Worm (Caenorhabditis elegans) whole organism, late embryonic: ENCODE data around the gene sri-65.

Experiments used
- C08G9.2 ChIP-seq: sonication (generic microtip); optimal IDR thresholded peaks from 2 replicates; lab custom pipeline; 2016; ENCODE audit warnings: mild to moderate bottlenecking, missing genetic modification characterization, moderate library complexity, missing compliant biosample characterization
- K02D7.2 ChIP-seq: sonication (generic microtip); optimal IDR thresholded peaks from 2 replicates; lab custom pipeline; 2017; ENCODE audit warnings: mild to moderate bottlenecking, missing genetic modification characterization, missing compliant biosample characterization
- K09A11.1 ChIP-seq: sonication (generic microtip); optimal IDR thresholded peaks from 2 replicates; lab custom pipeline; 2017; ENCODE audit warnings: antibody characterized with exemption, mild to moderate bottlenecking, missing genetic modification characterization, missing compliant biosample characterization; ENCODE audit not compliant: insufficient read depth
- Y22D7AL.16 ChIP-seq: sonication (generic microtip); optimal IDR thresholded peaks from 2 replicates; lab custom pipeline; 2016; ENCODE audit warnings: missing genetic modification characterization, missing compliant biosample characterization
- ahr-1 ChIP-seq: sonication (generic microtip); optimal IDR thresholded peaks from 2 replicates; lab custom pipeline; 2016; ENCODE audit warnings: missing genetic modification characterization, missing compliant biosample characterization
- ama-1 ChIP-seq: fragments of 150-350 bp; optimal IDR thresholded peaks from 2 replicates; lab custom pipeline; 2014
- ceh-14 ChIP-seq: sonication (generic microtip); optimal IDR thresholded peaks from 2 replicates; lab custom pipeline; 2016; ENCODE audit warnings: missing genotype, missing genetic modification characterization, missing compliant biosample characterization
- ceh-18 ChIP-seq: sonication (generic microtip); optimal IDR thresholded peaks from 2 replicates; lab custom pipeline; 2016; ENCODE audit warnings: missing genetic modification characterization, missing compliant biosample characterization
- ceh-19 ChIP-seq: fragments of 200-800 bp; sonication (Bioruptor generic); optimal IDR thresholded peaks from 2 replicates; lab custom pipeline; 2018; ENCODE audit warnings: mild to moderate bottlenecking, missing genetic modification characterization, missing compliant biosample characterization
- ceh-2 ChIP-seq: sonication (generic microtip); optimal IDR thresholded peaks from 2 replicates; lab custom pipeline; 2016; ENCODE audit warnings: missing genotype, missing genetic modification characterization, missing compliant biosample characterization
- ceh-22 ChIP-seq: sonication (generic microtip); optimal IDR thresholded peaks from 2 replicates; lab custom pipeline; 2017; ENCODE audit warnings: missing biosample characterization, missing genetic modification characterization
- ceh-24 ChIP-seq: sonication (generic microtip); optimal IDR thresholded peaks from 2 replicates; lab custom pipeline; 2016; ENCODE audit warnings: mild to moderate bottlenecking, missing genetic modification characterization, missing compliant biosample characterization
- ceh-45 ChIP-seq: fragments of 200-800 bp; sonication (Bioruptor generic); IDR thresholded peaks from 2 replicates; pipeline ENCODE4 v1.3.6; 2022; ENCODE audit warnings: missing genetic modification reagents, missing genetic modification characterization, missing compliant biosample characterization
- ceh-48 ChIP-seq: sonication (generic microtip); optimal IDR thresholded peaks from 2 replicates; lab custom pipeline; 2016; ENCODE audit warnings: missing genetic modification characterization, inconsistent platforms, missing compliant biosample characterization
- ceh-9 ChIP-seq: sonication (generic microtip); optimal IDR thresholded peaks from 2 replicates; lab custom pipeline; 2016; ENCODE audit warnings: mild to moderate bottlenecking, missing genetic modification characterization, inconsistent platforms, missing compliant biosample characterization
- che-1 ChIP-seq: sonication (generic microtip); optimal IDR thresholded peaks from 2 replicates; lab custom pipeline; 2016; ENCODE audit warnings: mild to moderate bottlenecking, missing genetic modification characterization, missing compliant biosample characterization
- dmd-4 ChIP-seq: sonication (generic microtip); optimal IDR thresholded peaks from 2 replicates; lab custom pipeline; 2016; ENCODE audit warnings: borderline replicate concordance, missing genetic modification characterization, missing compliant biosample characterization
- dve-1 ChIP-seq: sonication (generic microtip); optimal IDR thresholded peaks from 2 replicates; lab custom pipeline; 2017; ENCODE audit warnings: antibody characterized with exemption, mild to moderate bottlenecking, missing genetic modification characterization, missing compliant biosample characterization
- gmeb-2 ChIP-seq: sonication (generic microtip); optimal IDR thresholded peaks from 2 replicates; lab custom pipeline; 2016; ENCODE audit warnings: missing genetic modification characterization, inconsistent platforms, missing compliant biosample characterization
- hlh-30 ChIP-seq: sonication (generic microtip); optimal IDR thresholded peaks from 2 replicates; lab custom pipeline; 2017; ENCODE audit warnings: antibody characterized with exemption, missing genetic modification characterization, missing compliant biosample characterization; ENCODE audit not compliant: insufficient read depth
- hlh-6 ChIP-seq: sonication (generic microtip); optimal IDR thresholded peaks from 2 replicates; lab custom pipeline; 2016; ENCODE audit warnings: missing genotype, missing genetic modification characterization, missing compliant biosample characterization
- lim-6 ChIP-seq: sonication (generic microtip); optimal IDR thresholded peaks from 2 replicates; lab custom pipeline; 2016; ENCODE audit warnings: missing genetic modification characterization, missing compliant biosample characterization
- lin-11 ChIP-seq: fragments of 200-800 bp; sonication (Bioruptor generic); optimal IDR thresholded peaks from 2 replicates; lab custom pipeline; 2018; ENCODE audit warnings: mild to moderate bottlenecking, missing genetic modification characterization, missing compliant biosample characterization
- nfya-1 ChIP-seq: sonication (generic microtip); optimal IDR thresholded peaks from 2 replicates; lab custom pipeline; 2017; ENCODE audit warnings: missing genetic modification characterization, mild to moderate bottlenecking, missing compliant biosample characterization, antibody characterized with exemption, moderate library complexity
- nhr-11 ChIP-seq: fragments of 150-350 bp; optimal IDR thresholded peaks from 2 replicates; lab custom pipeline; 2014; ENCODE audit warnings: missing biosample characterization, missing genetic modification characterization
- nhr-232 ChIP-seq: sonication (generic microtip); optimal IDR thresholded peaks from 2 replicates; lab custom pipeline; 2016; ENCODE audit warnings: missing genetic modification characterization, missing compliant biosample characterization
- npax-4 ChIP-seq: sonication (generic microtip); optimal IDR thresholded peaks from 2 replicates; lab custom pipeline; 2016; ENCODE audit warnings: missing genetic modification characterization, missing compliant biosample characterization
- odd-2 ChIP-seq: sonication (generic microtip); optimal IDR thresholded peaks from 2 replicates; lab custom pipeline; 2017; ENCODE audit warnings: antibody characterized with exemption, mild to moderate bottlenecking, missing genetic modification characterization, missing compliant biosample characterization
- pha-4 ChIP-seq: fragments of 150-350 bp; optimal IDR thresholded peaks from 2 replicates; lab custom pipeline; 2018; ENCODE audit warnings: missing biosample characterization, missing genetic modification reagents, missing genetic modification characterization
- pros-1 ChIP-seq: fragments of 150-350 bp; optimal IDR thresholded peaks from 2 replicates; lab custom pipeline; 2014; ENCODE audit warnings: missing biosample characterization, missing genetic modification reagents, missing genetic modification characterization
- ref-2 ChIP-seq: sonication (generic microtip); optimal IDR thresholded peaks from 2 replicates; lab custom pipeline; 2016; ENCODE audit warnings: missing genetic modification characterization, missing compliant biosample characterization
- rnt-1 ChIP-seq: sonication (generic microtip); optimal IDR thresholded peaks from 2 replicates; lab custom pipeline; 2016; ENCODE audit warnings: missing genetic modification characterization, missing compliant biosample characterization
- sox-2 ChIP-seq: fragments of 200-800 bp; sonication (Bioruptor generic); IDR thresholded peaks from 2 replicates; pipeline ENCODE4 v1.3.6; 2022; ENCODE audit warnings: missing genetic modification reagents, missing genetic modification characterization, missing compliant biosample characterization
- sox-4 ChIP-seq: sonication (generic microtip); optimal IDR thresholded peaks from 2 replicates; lab custom pipeline; 2017; ENCODE audit warnings: mild to moderate bottlenecking, missing genetic modification characterization, inconsistent platforms, missing compliant biosample characterization
- tbx-2 ChIP-seq: sonication (generic microtip); optimal IDR thresholded peaks from 2 replicates; lab custom pipeline; 2016; ENCODE audit warnings: missing genetic modification characterization, missing compliant biosample characterization
- tbx-7 ChIP-seq: sonication (generic microtip); optimal IDR thresholded peaks from 2 replicates; lab custom pipeline; 2016; ENCODE audit warnings: missing genotype, missing genetic modification characterization, missing compliant biosample characterization
- ttx-3 ChIP-seq: sonication (generic microtip); optimal IDR thresholded peaks from 2 replicates; lab custom pipeline; 2016; ENCODE audit warnings: missing genetic modification reagents, missing genetic modification characterization, missing compliant biosample characterization
- unc-3 ChIP-seq, 2 experiments: fragments of 200-800 bp in 1 of 2; sonication (Bioruptor generic) in 1 of 2; sonication (generic microtip) in 1 of 2; conservative IDR thresholded peaks in 1 of 2; optimal IDR thresholded peaks in 1 of 2; 2 replicates each; pipeline versions ENCODE4 v1.3.6 to Lab custom; 2016 to 2022; ENCODE audit warnings: missing compliant biosample characterization in 2 of 2, missing genetic modification characterization in 2 of 2, missing genetic modification reagents in 1 of 2
- unc-42 ChIP-seq: sonication (generic microtip); optimal IDR thresholded peaks from 2 replicates; lab custom pipeline; 2016; ENCODE audit warnings: missing genotype, missing genetic modification characterization, missing compliant biosample characterization
- unc-55 ChIP-seq: sonication (generic microtip); optimal IDR thresholded peaks from 2 replicates; lab custom pipeline; 2017; ENCODE audit warnings: missing biosample characterization, missing genetic modification reagents, missing genetic modification characterization
- unc-86 ChIP-seq: sonication (generic microtip); optimal IDR thresholded peaks from 2 replicates; lab custom pipeline; 2016; ENCODE audit warnings: missing genetic modification characterization, missing compliant biosample characterization
- ztf-16 ChIP-seq: sonication (generic microtip); optimal IDR thresholded peaks from 2 replicates; lab custom pipeline; 2017; ENCODE audit warnings: missing genetic modification characterization, missing compliant biosample characterization

Gene sri-65

DNA sequence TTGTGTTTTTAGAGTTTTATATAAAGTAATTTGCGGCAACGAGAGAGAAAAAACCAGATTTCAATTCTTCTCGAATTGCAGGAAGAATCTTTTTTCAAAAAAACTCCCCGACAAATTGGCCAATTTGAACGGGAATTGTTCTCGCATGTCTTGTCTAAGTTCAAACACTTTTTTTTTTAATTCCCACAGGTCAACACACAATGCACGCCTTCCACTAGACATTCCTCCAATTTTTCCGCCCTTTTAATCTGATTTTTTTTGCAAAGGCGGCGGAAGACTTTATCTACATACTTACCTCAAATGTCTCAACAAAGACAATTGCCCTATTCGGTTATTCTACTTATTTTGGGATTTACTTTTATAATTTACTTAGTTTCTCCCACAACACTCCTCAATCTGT lies 19.5 kb upstream of the sri-65 start, which contains the start of gene F26D2.3:
F26D2.3 (plus strand) TSS at position 301 of the 400 bp plus-strand sequence.
- TF ChIP-seq ceh-14 (no peak), ahr-1 (no peak), ceh-48 (tag; lab: Kevin White, UChicago) (no peak), nhr-232 (tag; lab: Kevin White, UChicago) (no peak), K02D7.2 (tag; lab: Kevin White, UChicago) (no peak)
- TF ChIP-seq, all 69 proteins: peak for 0

ce11 chrV:16406357-16406756 lies 18.2 kb upstream of the sri-65 start:
- no peak for TF ChIP-seq ceh-24 (tag; lab: Kevin White, UChicago)
- no peak for TF ChIP-seq ttx-3 (tag; lab: Kevin White, UChicago)
- TF ChIP-seq che-1 (tag; lab: Kevin White, UChicago): no peak
- TF ChIP-seq unc-55 (GFP tag; lab: Kevin White, UChicago): no peak
- no peak for TF ChIP-seq Y22D7AL.16 (tag; lab: Kevin White, UChicago)
- no peak for TF ChIP-seq dve-1 (tag; lab: Kevin White, UChicago)
- no peak for TF ChIP-seq rnt-1
- no peak for TF ChIP-seq ceh-18
- no peak for TF ChIP-seq unc-42 (tag; lab: Kevin White, UChicago)
- no peak for TF ChIP-seq hlh-6 (tag; lab: Kevin White, UChicago)
- TF ChIP-seq ztf-16 (tag; lab: Kevin White, UChicago): no peak
- no peak for TF ChIP-seq nfya-1 (tag; lab: Kevin White, UChicago)
- TF ChIP-seq tbx-7 (tag; lab: Kevin White, UChicago): no peak
- TF ChIP-seq sox-2 (GFP tag; lab: Robert Waterston, UW): no peak
- no peak for TF ChIP-seq K09A11.1 (tag; lab: Kevin White, UChicago)
- TF ChIP-seq nhr-232 (tag; lab: Kevin White, UChicago): no peak
- TF ChIP-seq ceh-2 (tag; lab: Kevin White, UChicago): no peak
- TF ChIP-seq ceh-19: no peak

DNA sequence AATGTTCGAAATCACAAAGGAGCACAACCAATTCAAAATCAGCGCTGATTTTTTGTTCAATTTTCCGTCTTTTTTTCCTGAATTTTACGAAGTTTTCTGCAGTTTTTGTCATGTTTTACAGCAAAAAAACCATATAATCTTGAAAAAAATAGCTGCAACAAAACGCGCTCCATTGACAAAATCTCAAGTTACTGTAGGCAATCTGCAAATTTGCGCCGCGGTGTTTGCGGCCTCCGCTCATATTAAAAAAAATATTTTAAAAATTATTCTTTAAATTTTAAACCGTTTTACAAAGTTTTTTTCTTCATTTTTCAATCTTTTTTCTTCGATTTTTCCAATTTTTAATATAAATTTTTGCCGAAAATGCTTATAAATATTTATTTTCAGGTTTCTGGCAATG lies 17.2 kb upstream of the sri-65 start:
- TF ChIP-seq C08G9.2 (tag; lab: Kevin White, UChicago): no peak
- TF ChIP-seq pros-1 (tag; lab: Kevin White, UChicago): no peak
- no peak for TF ChIP-seq tbx-7 (tag; lab: Kevin White, UChicago)
- TF ChIP-seq lim-6 (tag; lab: Kevin White, UChicago): no peak
- TF ChIP-seq tbx-2 (tag; lab: Kevin White, UChicago): no peak
- TF ChIP-seq npax-4: no peak
- no peak for TF ChIP-seq dmd-4 (tag; lab: Kevin White, UChicago)
- TF ChIP-seq dve-1 (tag; lab: Kevin White, UChicago): no peak
- TF ChIP-seq ceh-22: no peak
- TF ChIP-seq ceh-19: no peak
- no peak for TF ChIP-seq pha-4 (tag; lab: Kevin White, UChicago)
- TF ChIP-seq ztf-16 (tag; lab: Kevin White, UChicago): no peak
- no peak for TF ChIP-seq odd-2

DNA sequence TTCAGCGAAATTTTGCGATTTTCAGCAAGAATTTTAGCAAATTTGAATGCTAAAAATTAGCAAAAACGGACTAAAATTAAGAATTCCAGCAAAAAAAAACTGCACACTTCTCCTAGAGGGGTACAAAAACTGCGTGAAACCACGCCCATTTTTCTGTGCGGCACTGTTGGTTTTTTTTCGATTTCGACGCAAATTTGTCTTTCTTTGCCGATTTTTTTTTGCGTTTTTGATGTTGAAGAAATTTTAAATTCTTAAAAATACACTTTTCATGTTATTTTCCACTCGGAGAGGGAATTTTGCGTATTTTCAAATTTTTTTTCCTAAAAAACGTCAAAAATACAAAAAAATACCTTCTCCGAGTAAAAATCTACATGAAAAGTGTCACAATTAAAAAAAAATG lies 15.8 kb upstream of the sri-65 start, which contains the start of gene syp-1:
syp-1 (plus strand) TSS at position 301 of the 400 bp plus-strand sequence.
- no peak for TF ChIP-seq lin-11 (tag; lab: Kevin White, UChicago)
- TF ChIP-seq unc-55 (GFP tag; lab: Kevin White, UChicago): no peak
- no peak for TF ChIP-seq unc-86
- no peak for TF ChIP-seq ama-1 (lab: Kevin White, UChicago)
- no peak for TF ChIP-seq hlh-30 (tag; lab: Kevin White, UChicago)
- no peak for TF ChIP-seq ref-2 (tag; lab: Kevin White, UChicago)
- no peak for TF ChIP-seq ceh-45 (GFP tag; lab: Robert Waterston, UW)
- TF ChIP-seq K02D7.2 (tag; lab: Kevin White, UChicago): no peak
- TF ChIP-seq ceh-9 (tag; lab: Kevin White, UChicago): no peak
- no peak for TF ChIP-seq nhr-232 (tag; lab: Kevin White, UChicago)
- TF ChIP-seq unc-3 (GFP tag; conservative IDR thresholded peaks at IDR 0.05; lab: Robert Waterston, UW): no peak
- TF ChIP-seq unc-3 (tag; optimal IDR thresholded peaks at IDR 0.05; lab: Kevin White, UChicago): no peak
- TF ChIP-seq sox-4: no peak
- TF ChIP-seq ceh-24 (tag; lab: Kevin White, UChicago): no peak
- TF ChIP-seq gmeb-2 (tag; lab: Kevin White, UChicago): no peak
- TF ChIP-seq nhr-11 (tag; lab: Kevin White, UChicago): no peak
- no peak for TF ChIP-seq ceh-22
